Worm (Caenorhabditis elegans) whole organism, L3 larva: Measurements from ENCODE around the gene K09E9.1.

Experiments
- ama-1 ChIP-seq: fragments of 150-350 bp; optimal IDR thresholded peaks from 2 replicates; lab custom pipeline; 2018
- elt-1 ChIP-seq: fragments of 150-350 bp; optimal IDR thresholded peaks from 2 replicates; lab custom pipeline; 2014; ENCODE audit warnings: missing biosample characterization, missing genetic modification characterization
- fkh-10 ChIP-seq: sonication (generic microtip); optimal IDR thresholded peaks from 2 replicates; lab custom pipeline; 2017; ENCODE audit warnings: missing biosample characterization, missing genetic modification reagents, missing genetic modification characterization
- lin-15B ChIP-seq: fragments of 150-350 bp; optimal IDR thresholded peaks from 2 replicates; lab custom pipeline; 2014; ENCODE audit warnings: missing biosample characterization, missing genetic modification characterization
- mdl-1 ChIP-seq: fragments of 150-350 bp; optimal IDR thresholded peaks from 2 replicates; lab custom pipeline; 2014; ENCODE audit warnings: missing biosample characterization, missing genetic modification characterization
- nfya-1 ChIP-seq: sonication (generic microtip); optimal IDR thresholded peaks from 2 replicates; lab custom pipeline; 2017; ENCODE audit warnings: missing genetic modification characterization, mild to moderate bottlenecking, missing compliant biosample characterization, antibody characterized with exemption, moderate library complexity; ENCODE audit not compliant: insufficient read depth
- nhr-11 ChIP-seq: fragments of 150-350 bp; optimal IDR thresholded peaks from 2 replicates; lab custom pipeline; 2014; ENCODE audit warnings: missing biosample characterization, missing genetic modification characterization
- tbx-2 ChIP-seq: sonication (generic microtip); optimal IDR thresholded peaks from 2 replicates; lab custom pipeline; 2016; ENCODE audit warnings: mild to moderate bottlenecking, missing genetic modification characterization, missing compliant biosample characterization
- zag-1 ChIP-seq: fragments of 150-350 bp; optimal IDR thresholded peaks from 2 replicates; lab custom pipeline; 2014; ENCODE audit warnings: missing biosample characterization, missing genetic modification characterization
- ztf-4 ChIP-seq: fragments of 150-350 bp; optimal IDR thresholded peaks from 2 replicates; lab custom pipeline; 2014; ENCODE audit warnings: missing biosample characterization, missing genetic modification characterization

DNA sequence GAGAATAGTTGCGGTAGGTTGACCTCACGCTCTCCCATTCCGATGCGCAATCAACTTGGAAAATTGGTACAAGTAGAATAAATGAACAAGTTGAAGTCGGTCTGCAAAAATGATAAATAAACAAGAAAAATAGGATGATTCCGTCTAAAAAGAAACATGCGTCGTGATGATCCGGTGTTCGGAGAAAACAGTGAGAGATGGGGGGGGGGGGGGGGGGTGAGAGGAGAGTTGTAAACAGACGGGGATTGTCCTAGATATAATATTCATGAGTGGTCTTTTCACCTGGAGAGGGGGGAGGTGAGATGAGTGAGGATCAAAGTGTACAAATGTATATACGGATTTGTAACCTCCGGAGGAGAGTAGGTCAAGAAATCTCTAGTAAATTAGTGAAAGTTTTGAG lies 55.3 kb downstream of the K09E9.1 start, which contains the start of gene F59D12.2:
- TF ChIP-seq tbx-2 (tag; lab: Kevin White, UChicago) (no peak), lin-15B (tag; lab: Kevin White, UChicago) (no peak), ztf-4 (no peak), fkh-10 (GFP tag; lab: Kevin White, UChicago) (no peak), ama-1 (lab: Kevin White, UChicago) (no peak), nfya-1 (no peak), mdl-1 (tag; lab: Kevin White, UChicago) (no peak), elt-1 (tag; lab: Kevin White, UChicago) (no peak), zag-1 (tag; lab: Kevin White, UChicago) (no peak), nhr-11 (no peak)
